Worm (Caenorhabditis elegans) whole organism, early embryonic: ENCODE data around the gene nol-6.

ENCODE experiments used
- ets-7 ChIP-seq: sonication (generic microtip); optimal IDR thresholded peaks from 2 replicates; lab custom pipeline; 2016; ENCODE audit warnings: missing genotype, missing genetic modification characterization, missing compliant biosample characterization
- scrt-1 ChIP-seq: fragments of 200-800 bp; sonication (Bioruptor generic); IDR thresholded peaks from 2 replicates; pipeline ENCODE4 v1.3.6; 2022; ENCODE audit warnings: missing genetic modification characterization, missing compliant biosample characterization

DNA sequence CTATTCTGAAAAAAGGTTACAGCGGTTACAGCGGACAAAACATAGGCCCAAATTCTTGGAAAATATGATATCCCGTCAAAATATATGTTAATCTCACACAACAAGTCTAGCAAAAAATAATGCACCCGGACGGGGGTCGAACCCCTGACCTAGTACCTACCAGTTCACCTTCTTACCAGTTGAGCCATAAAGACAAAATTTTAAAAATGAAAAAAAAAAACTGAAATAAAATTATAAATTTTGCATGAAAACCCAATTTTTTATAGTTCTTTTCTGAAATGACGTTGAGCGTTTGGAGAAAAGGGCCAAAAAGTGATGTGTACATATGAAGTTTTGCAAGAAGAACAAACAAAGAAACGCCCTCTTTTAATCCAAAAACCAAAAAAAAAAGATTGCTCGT lies 45.1 kb upstream of the nol-6 start:
- TF ChIP-seq ets-7 (tag; lab: Kevin White, UChicago) (no peak), scrt-1 (GFP tag; lab: Robert Waterston, UW) (no peak)
